Worm (Caenorhabditis elegans) whole organism, mixed stage, embryonic: ENCODE results near the gene vps-41.

ENCODE experiments used
- ceh-43 ChIP-seq: fragments of 200-800 bp; sonication (Bioruptor generic); optimal IDR thresholded peaks from 2 replicates; lab custom pipeline; 2018; ENCODE audit warnings: mild to moderate bottlenecking, missing genetic modification characterization, moderate library complexity, missing compliant biosample characterization
- ces-1 ChIP-seq: fragments of 150-350 bp; optimal IDR thresholded peaks from 2 replicates; lab custom pipeline; 2014; ENCODE audit warnings: missing biosample characterization, missing genetic modification reagents, missing genetic modification characterization
- elt-3 ChIP-seq: fragments of 150-350 bp; optimal IDR thresholded peaks from 2 replicates; lab custom pipeline; 2014; ENCODE audit warnings: missing biosample characterization, missing genetic modification characterization
- nhr-28 ChIP-seq: fragments of 150-350 bp; optimal IDR thresholded peaks from 2 replicates; lab custom pipeline; 2014; ENCODE audit warnings: missing biosample characterization, missing genetic modification characterization
- pha-4 ChIP-seq: fragments of 150-350 bp; optimal IDR thresholded peaks from 2 replicates; lab custom pipeline; 2018; ENCODE audit warnings: missing biosample characterization, missing genetic modification reagents, missing genetic modification characterization
- sem-2 ChIP-seq: fragments of 200-800 bp; sonication (Bioruptor generic); optimal IDR thresholded peaks from 2 replicates; lab custom pipeline; 2018; ENCODE audit warnings: mild to moderate bottlenecking, missing genetic modification characterization, missing compliant biosample characterization
- unc-39 ChIP-seq: fragments of 150-350 bp; optimal IDR thresholded peaks from 2 replicates; lab custom pipeline; 2014; ENCODE audit warnings: missing biosample characterization, missing genetic modification characterization
- unc-62 ChIP-seq: fragments of 150-350 bp; optimal IDR thresholded peaks from 2 replicates; lab custom pipeline; 2014; ENCODE audit warnings: missing biosample characterization, missing genetic modification reagents, missing genetic modification characterization
- ztf-11 ChIP-seq: fragments of 150-350 bp; optimal IDR thresholded peaks from 2 replicates; lab custom pipeline; 2014; ENCODE audit warnings: missing biosample characterization, missing genetic modification characterization

DNA sequence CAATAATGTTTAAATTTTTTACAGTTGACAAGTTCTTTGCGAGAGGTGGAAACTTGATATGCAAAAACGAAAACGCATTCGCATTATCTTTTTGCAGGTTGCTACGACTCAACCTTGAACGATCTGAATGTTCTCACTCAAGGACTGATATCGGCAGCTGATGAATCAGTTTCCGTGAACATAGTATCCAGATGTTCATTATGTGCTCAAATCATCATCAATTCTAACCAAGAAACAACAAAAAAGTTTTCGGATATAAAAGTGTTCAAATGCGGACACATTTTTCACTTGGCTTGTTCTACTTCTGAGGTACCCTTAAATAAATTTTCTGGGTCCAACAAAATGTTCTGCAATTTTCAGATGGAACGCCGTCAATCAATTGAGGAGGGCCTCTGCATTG, 5.5 kb downstream of the vps-41 start:
- TF ChIP-seq sem-2 (GFP tag; lab: Kevin White, UChicago) = no peak
- no peak for TF ChIP-seq pha-4 (tag; lab: Kevin White, UChicago)
- no peak for TF ChIP-seq nhr-28 (tag; lab: Kevin White, UChicago)
- TF ChIP-seq elt-3 (tag; lab: Kevin White, UChicago) = no peak
- TF ChIP-seq ztf-11 (tag; lab: Kevin White, UChicago) = no peak
- TF ChIP-seq unc-62 (GFP tag; lab: Kevin White, UChicago) = no peak
- TF ChIP-seq unc-39 (tag; lab: Kevin White, UChicago) = no peak
- no peak for TF ChIP-seq ces-1 (GFP tag; lab: Kevin White, UChicago)
- TF ChIP-seq ceh-43 = no peak
